Fruit fly (Drosophila melanogaster): ENCODE results near the gene CG15369.

The CG15369 gene

DNA sequence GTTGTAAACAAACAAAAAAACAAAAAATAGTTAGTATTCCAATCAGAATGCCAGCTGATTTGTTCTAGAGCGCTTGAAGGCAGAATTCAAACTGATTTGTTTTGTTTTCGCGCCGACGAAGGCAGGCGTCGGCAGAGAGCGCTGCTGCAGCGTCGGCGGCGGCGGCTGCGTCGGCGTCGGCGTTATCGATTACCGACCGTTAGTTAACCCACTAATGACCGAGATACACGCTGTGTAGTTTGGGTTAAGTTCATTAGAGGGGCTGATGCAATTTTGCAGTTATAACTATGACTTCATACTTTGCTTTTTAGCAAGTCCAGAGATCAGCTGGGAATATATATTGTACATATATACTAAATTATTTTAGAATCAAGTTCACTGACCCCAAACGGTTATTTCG lies 6.5 kb downstream of the CG15369 start, which contains the start of gene t:
Gene t, minus strand, starts transcription at position 76 of the 400 bp plus-strand sequence.
- TF ChIP-seq CTCF (optimal IDR thresholded peaks at IDR 0.05), result no peak
- TF ChIP-seq CG8478 (optimal IDR thresholded peaks at IDR 0.05), result no peak

DNA sequence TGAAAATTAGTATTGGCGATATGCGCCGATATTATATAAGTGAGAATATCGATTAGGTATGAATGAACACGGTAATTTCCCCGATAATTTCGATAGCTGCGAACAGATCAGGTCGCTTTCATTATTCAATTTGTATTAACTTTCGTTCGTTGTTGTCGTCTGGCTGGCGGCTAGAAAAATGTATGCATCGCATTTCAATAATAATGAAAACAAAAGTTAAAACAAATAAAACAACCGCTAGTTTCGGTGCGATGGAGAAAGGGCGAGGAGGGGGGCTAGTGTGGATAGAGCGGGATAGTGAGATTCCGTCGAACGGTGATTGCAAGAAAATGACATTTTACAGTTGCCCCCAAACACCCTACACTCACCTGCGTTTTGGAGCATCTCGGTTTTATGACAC lies 7.8 kb downstream of the CG15369 start:
- TF ChIP-seq CG8478 (optimal IDR thresholded peaks at IDR 0.05) (no peak), CTCF (optimal IDR thresholded peaks at IDR 0.05) (no peak)

dm6 chrX:9225137-9225536 lies 8.5 kb downstream of the CG15369 start, which contains the start of gene CG15370:
Gene CG15370, plus strand, starts transcription at chrX:9225437.
- no peak for TF ChIP-seq CG8478 (optimal IDR thresholded peaks at IDR 0.05)
- no peak for TF ChIP-seq CTCF (optimal IDR thresholded peaks at IDR 0.05)

DNA sequence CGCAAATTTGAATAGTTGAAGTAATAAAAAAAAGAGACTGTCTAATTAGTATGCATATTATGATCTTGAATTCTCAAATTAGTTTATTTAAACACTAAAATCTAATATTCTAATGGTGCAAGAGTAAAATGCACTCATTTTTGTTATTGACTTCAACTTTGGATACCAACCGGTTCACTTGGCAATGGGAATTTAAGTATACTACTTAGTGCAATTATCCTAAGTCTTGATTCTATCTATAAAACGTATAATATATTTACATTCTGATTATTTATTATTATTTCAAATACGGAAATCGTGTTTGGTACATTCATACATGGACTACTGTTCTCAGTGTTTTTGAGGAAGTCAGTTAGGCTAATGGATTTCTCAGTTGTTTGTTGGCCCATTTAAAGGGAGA lies 10.2 kb downstream of the CG15369 start, which contains the start of gene Gr8a:
Gene Gr8a, plus strand, starts transcription at position 301 of the 400 bp plus-strand sequence.
- no peak for TF ChIP-seq CTCF (optimal IDR thresholded peaks at IDR 0.05)
- TF ChIP-seq CG8478 (optimal IDR thresholded peaks at IDR 0.05), result no peak

- TF ChIP-seq CG8478 (optimal IDR thresholded peaks at IDR 0.05) (no peak), CTCF (optimal IDR thresholded peaks at IDR 0.05) (no peak)
Measured at dm6 chrX:9232199-9232598, 15.5 kb downstream of the CG15369 start, which contains the start of gene CG12121. Gene CG12121, minus strand, starts transcription at chrX:9232378.

dm6 chrX:9236485-9236884 lies 19.8 kb downstream of the CG15369 start, which contains the start of gene Ir8a:
Gene Ir8a, minus strand, starts transcription at chrX:9236585.
- TF ChIP-seq CG8478 (optimal IDR thresholded peaks at IDR 0.05), result no peak
- TF ChIP-seq CTCF (optimal IDR thresholded peaks at IDR 0.05), result no peak

- peak in 1 of 2 experiments; percentile 21 for TF ChIP-seq CTCF (optimal IDR thresholded peaks at IDR 0.05)
- TF ChIP-seq CG8478 (optimal IDR thresholded peaks at IDR 0.05), result no peak
Measured at dm6 chrX:9243417-9243884, 26.8 kb downstream of the CG15369 start, which contains the start of the genes mxc and Larp7. Gene mxc, minus strand, starts transcription at chrX:9243467. Gene Larp7, plus strand, starts transcription at chrX:9243817.

dm6 chrX:9247171-9247783 lies 30.6 kb downstream of the CG15369 start, which contains the start of the genes amx and Dsor1:
Gene amx, minus strand, starts transcription at chrX:9247336.
Gene Dsor1, plus strand, starts transcription at chrX:9247342.
- TF ChIP-seq CG8478 (optimal IDR thresholded peaks at IDR 0.05), result no peak

DNA sequence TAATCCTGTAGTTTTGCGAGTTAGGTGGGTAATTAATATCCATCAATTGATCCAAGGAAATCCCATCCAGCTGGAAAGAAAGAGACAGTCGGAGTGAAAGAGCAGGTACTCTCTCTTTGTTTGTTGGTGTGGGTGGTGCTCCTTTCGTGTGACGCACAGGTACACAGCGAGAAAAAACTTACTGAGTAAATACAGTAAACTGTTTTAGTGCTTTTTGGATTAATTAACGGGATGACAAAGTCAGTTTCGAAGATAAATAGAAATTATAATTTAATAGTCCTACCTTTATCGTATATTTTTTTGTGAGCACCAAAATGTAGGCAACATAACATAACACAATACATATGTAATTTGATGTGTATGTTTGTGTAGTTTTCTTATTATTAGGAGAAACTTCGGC lies 31.4 kb downstream of the CG15369 start:
- TF ChIP-seq CG8478 (optimal IDR thresholded peaks at IDR 0.05) (no peak), CTCF (optimal IDR thresholded peaks at IDR 0.05) (no peak)

dm6 chrX:9250161-9250831 lies 33.6 kb downstream of the CG15369 start, which contains the start of gene CG17754:
Gene CG17754, plus strand, starts transcription at chrX:9250420.
- no peak for TF ChIP-seq CG8478 (optimal IDR thresholded peaks at IDR 0.05)
- no peak for TF ChIP-seq CTCF (optimal IDR thresholded peaks at IDR 0.05)

- no peak for TF ChIP-seq CTCF (optimal IDR thresholded peaks at IDR 0.05)
- no peak for TF ChIP-seq CG8478 (optimal IDR thresholded peaks at IDR 0.05)
Measured at dm6 chrX:9251212-9251877, 34.7 kb downstream of the CG15369 start.

DNA sequence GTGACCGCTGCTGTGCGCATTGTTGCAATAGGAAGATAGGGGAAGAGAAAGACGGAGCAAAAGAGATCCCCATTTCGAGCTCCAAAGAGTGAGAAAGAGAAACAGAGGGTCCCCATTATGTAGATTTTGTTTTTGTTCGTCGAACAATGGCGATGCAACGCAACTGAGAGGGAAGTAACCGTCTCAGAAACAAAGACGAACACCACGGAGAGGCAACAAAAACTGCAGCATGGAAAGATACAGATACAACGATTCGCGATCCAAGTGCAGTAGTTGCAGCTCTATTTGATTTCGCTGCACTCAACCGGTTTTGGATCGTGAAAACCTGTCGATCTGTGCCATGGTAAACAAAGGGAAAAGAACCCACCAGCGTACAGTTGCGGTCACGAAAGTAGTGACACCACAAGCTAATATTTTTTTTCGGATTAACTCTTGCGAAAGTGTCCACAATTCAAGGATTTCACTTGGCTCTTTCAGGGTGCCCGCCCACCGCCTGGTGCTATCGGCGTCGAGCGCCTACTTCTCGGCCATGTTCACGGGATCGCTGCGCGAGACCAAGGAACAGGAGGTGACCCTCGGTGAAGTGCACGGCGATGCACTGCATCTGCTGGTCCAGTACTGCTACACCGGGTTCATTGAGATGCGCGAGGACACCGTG lies 35.5 kb downstream of the CG15369 start:
- TF ChIP-seq CTCF (optimal IDR thresholded peaks at IDR 0.05) (no peak), CG8478 (optimal IDR thresholded peaks at IDR 0.05) (no peak)

- TF ChIP-seq CG8478 (optimal IDR thresholded peaks at IDR 0.05) (no peak), CTCF (optimal IDR thresholded peaks at IDR 0.05) (no peak)
Measured at dm6 chrX:9255021-9255420, 38.3 kb downstream of the CG15369 start.

- TF ChIP-seq CTCF (optimal IDR thresholded peaks at IDR 0.05) (no peak), CG8478 (optimal IDR thresholded peaks at IDR 0.05) (no peak)
Measured at dm6 chrX:9255964-9256520, 39.4 kb downstream of the CG15369 start, which contains the start of gene ric8a. Gene ric8a, plus strand, starts transcription at chrX:9256168.
